Fruit fly (Drosophila melanogaster): ENCODE data around the gene CG33514.

The CG33514 gene

DNA sequence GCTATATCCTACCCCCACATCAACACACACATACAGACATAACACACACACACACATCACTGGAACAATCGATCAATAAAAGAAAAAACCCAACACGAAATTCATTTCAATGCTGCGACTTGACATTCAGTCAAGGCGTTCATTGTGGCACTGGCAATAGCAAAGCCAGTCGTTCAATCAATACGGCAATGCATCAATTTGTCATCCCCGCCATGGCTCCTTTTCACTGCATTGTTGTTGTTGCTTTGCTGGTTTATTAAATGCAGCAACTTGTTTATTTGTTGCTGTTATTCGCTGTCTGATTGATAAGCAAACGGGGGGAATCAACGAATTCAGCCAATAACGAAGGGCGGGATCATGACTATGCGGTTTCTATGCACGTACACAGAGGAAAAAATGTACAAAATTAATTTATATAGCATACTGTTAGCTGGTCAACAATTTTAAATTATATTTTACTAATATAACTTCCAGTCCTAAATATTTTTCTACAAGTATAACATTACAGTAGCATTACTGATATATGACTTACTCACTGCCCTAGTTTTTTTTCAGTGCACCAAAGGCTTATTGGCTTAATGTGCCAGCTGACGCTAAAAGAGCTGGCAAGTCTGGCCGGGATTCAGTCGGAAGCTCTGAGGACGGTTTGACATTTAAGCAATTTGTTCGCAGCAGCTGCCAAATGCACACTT lies 10.6 kb downstream of the CG33514 start:
- TF ChIP-seq psq (optimal IDR thresholded peaks at IDR 0.05) (no peak), insv (optimal IDR thresholded peaks at IDR 0.05) (no peak), h (optimal IDR thresholded peaks at IDR 0.05) (no peak), Sin3A (optimal IDR thresholded peaks at IDR 0.05) (no peak), Myc (optimal IDR thresholded peaks at IDR 0.05) (no peak), ttk (optimal IDR thresholded peaks at IDR 0.05) (no peak)

DNA sequence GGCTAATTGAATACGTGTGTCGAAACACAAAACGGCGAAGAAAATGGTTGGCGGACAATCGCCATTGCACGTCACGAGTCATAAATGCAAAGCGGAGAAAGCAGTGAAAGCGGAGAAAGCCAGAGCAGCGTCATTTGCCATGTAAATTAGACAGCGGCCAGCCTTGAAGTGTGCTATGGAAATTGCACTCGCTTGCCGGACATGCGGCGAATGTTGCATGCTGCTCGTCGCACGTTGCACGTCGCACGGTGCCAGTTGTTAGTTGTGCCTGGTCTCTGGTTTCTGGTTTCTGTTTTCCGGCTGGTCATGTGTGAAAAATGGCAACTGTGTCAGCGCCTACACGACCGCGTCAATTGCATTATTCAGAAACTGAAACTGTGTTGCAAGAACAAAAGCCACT lies 12.3 kb downstream of the CG33514 start:
- TF ChIP-seq Myc (optimal IDR thresholded peaks at IDR 0.05) = no peak
- TF ChIP-seq ttk (optimal IDR thresholded peaks at IDR 0.05) = no peak
- TF ChIP-seq h (optimal IDR thresholded peaks at IDR 0.05) = no peak
- no peak for TF ChIP-seq insv (optimal IDR thresholded peaks at IDR 0.05)
- TF ChIP-seq Sin3A (optimal IDR thresholded peaks at IDR 0.05) = no peak
- TF ChIP-seq psq (optimal IDR thresholded peaks at IDR 0.05) = no peak

dm6 chr3L:4378895-4379294 lies 13.7 kb downstream of the CG33514 start:
- TF ChIP-seq insv (optimal IDR thresholded peaks at IDR 0.05) (no peak), psq (optimal IDR thresholded peaks at IDR 0.05) (no peak), Sin3A (optimal IDR thresholded peaks at IDR 0.05) (no peak), h (optimal IDR thresholded peaks at IDR 0.05) (no peak), ttk (optimal IDR thresholded peaks at IDR 0.05) (no peak), Myc (optimal IDR thresholded peaks at IDR 0.05) (no peak)

dm6 chr3L:4380231-4380645 lies 15.0 kb downstream of the CG33514 start, which contains the start of gene DopEcR:
DopEcR (minus strand) TSS chr3L:4380387.
- TF ChIP-seq psq (optimal IDR thresholded peaks at IDR 0.05) (no peak), Myc (optimal IDR thresholded peaks at IDR 0.05) (no peak), h (optimal IDR thresholded peaks at IDR 0.05) (no peak), insv (optimal IDR thresholded peaks at IDR 0.05) (no peak), ttk (optimal IDR thresholded peaks at IDR 0.05) (no peak), Sin3A (optimal IDR thresholded peaks at IDR 0.05) (no peak)

DNA sequence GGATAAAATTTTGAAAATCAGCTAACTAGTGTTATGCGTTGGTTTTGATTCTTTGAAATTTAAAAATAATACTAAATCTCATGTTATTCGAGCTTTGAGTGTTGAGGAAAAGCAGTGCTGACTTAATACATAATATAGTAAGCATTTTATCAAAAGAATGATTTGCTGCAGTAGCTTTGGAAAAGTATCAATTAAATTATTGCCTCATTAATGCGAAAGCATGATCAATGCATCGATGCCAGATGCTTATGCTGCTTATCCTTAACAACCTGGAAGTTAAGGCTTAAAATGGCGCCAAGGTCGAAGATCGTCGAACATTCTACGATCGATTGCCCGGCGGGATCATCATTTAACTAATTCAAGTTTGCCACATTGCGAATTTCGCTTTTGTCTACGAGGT lies 16.3 kb downstream of the CG33514 start, which contains the start of gene CG32240:
Gene CG32240, minus strand, starts transcription at position 101 of the 400 bp plus-strand sequence.
- TF ChIP-seq h (optimal IDR thresholded peaks at IDR 0.05) (no peak), ttk (optimal IDR thresholded peaks at IDR 0.05) (no peak), Myc (optimal IDR thresholded peaks at IDR 0.05) (no peak), psq (optimal IDR thresholded peaks at IDR 0.05) (no peak), Sin3A (optimal IDR thresholded peaks at IDR 0.05) (no peak), insv (optimal IDR thresholded peaks at IDR 0.05) (no peak)

dm6 chr3L:4382581-4382980 lies 17.3 kb downstream of the CG33514 start:
- TF ChIP-seq psq (optimal IDR thresholded peaks at IDR 0.05) (no peak), h (optimal IDR thresholded peaks at IDR 0.05) (no peak), Myc (optimal IDR thresholded peaks at IDR 0.05) (no peak), Sin3A (optimal IDR thresholded peaks at IDR 0.05) (no peak), insv (optimal IDR thresholded peaks at IDR 0.05) (no peak), ttk (optimal IDR thresholded peaks at IDR 0.05) (no peak)

DNA sequence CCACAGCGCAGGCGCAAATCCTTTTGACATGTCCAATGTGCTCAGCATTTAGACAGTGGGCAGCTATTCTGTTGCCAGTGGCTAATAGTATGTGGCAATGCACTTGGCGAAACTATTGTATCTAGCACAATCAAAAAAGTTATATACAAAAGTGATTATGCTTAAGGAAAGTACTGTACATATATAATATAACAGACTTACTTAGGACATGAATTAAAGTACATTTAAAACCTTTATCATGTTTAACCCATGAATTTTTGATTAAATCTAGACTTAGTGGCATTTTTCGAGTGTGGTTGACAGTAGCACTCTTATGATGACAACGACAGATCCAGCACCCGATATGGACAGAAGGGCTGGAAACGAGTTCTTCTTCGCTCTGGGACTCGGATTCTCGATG lies 17.9 kb downstream of the CG33514 start:
- TF ChIP-seq h (optimal IDR thresholded peaks at IDR 0.05) = no peak
- TF ChIP-seq psq (optimal IDR thresholded peaks at IDR 0.05) = no peak
- TF ChIP-seq insv (optimal IDR thresholded peaks at IDR 0.05) = no peak
- no peak for TF ChIP-seq Myc (optimal IDR thresholded peaks at IDR 0.05)
- TF ChIP-seq Sin3A (optimal IDR thresholded peaks at IDR 0.05) = no peak
- no peak for TF ChIP-seq ttk (optimal IDR thresholded peaks at IDR 0.05)

DNA sequence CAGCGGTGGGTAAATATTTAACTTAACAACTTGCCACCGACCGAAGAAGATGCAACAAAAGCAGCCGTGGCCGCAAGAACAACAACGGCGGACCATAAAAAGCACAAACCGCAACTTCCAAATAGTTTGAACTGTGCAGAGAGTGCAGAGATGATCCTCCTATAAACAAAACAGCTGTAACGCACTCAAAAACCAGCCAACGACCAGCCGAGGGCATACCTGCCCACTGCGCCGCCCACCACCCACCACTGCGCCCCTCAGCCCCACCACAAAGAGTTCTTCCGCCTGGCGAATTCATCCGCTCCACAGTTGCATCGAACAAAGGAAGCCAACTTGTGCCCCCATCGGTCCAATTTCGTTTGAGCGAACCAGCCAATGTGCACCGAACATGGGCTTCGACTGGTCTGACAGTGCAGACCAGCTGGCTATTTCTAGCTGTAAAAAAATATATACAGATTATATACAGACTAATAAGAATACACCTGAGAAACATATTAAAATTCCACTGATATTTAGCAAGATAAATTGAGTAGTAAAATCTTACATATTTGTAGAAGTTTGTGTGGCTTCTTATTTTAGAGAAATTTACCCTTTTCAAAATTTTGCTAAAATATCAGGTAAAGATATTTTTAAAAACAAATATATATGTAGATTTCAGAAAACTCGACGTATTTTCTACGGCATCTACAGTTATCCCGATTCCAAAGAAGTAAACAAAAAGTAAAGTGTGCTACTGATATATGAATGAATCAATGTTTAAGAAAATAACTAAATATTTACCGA lies 18.5 kb downstream of the CG33514 start:
- TF ChIP-seq h (optimal IDR thresholded peaks at IDR 0.05) = no peak
- no peak for TF ChIP-seq insv (optimal IDR thresholded peaks at IDR 0.05)
- TF ChIP-seq ttk (optimal IDR thresholded peaks at IDR 0.05) = no peak
- TF ChIP-seq Myc (optimal IDR thresholded peaks at IDR 0.05) = no peak
- no peak for TF ChIP-seq psq (optimal IDR thresholded peaks at IDR 0.05)
- no peak for TF ChIP-seq Sin3A (optimal IDR thresholded peaks at IDR 0.05)

DNA sequence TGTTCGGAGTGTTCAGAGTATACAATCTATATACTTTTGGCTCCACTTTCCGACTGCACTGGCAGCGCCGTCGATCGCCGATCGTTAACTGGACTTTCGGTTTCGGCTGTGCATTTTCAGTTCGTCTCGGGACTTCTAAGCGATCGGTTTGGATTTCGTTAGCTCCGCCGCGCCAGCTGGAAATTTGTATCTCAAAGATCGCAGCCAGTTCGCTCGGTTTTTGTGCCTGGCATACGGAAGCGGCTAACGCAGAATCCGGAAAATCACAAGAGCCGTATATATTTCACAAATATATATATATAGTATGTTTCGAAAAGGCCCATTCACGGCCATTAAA lies 19.1 kb downstream of the CG33514 start, which contains the start of gene slow:
Gene slow, plus strand, starts transcription at position 117 of the 337 bp plus-strand sequence.
- TF ChIP-seq h (optimal IDR thresholded peaks at IDR 0.05) (no peak), ttk (optimal IDR thresholded peaks at IDR 0.05) (no peak), Sin3A (optimal IDR thresholded peaks at IDR 0.05) (no peak), psq (optimal IDR thresholded peaks at IDR 0.05) (no peak), insv (optimal IDR thresholded peaks at IDR 0.05) (no peak)

DNA sequence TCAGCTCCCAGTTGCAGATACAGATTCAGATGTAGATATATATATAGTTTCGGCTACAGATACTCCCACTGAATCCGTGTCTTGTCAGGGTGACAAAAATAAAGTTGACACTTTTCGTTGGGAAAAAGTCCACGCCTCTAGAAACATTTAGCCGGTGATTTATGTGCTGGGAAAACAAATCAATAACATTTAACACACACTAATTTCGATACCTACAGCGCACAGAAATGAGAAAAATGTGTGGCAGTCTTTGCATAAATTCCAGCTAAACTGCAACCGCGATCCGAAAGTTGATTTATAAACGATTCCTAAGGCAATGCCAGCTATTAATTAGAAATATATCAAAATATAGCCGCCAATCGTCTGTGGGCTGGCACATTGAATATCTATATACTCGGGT lies 23.0 kb downstream of the CG33514 start:
- TF ChIP-seq Myc (optimal IDR thresholded peaks at IDR 0.05) (no peak), ttk (optimal IDR thresholded peaks at IDR 0.05) (no peak), h (optimal IDR thresholded peaks at IDR 0.05) (no peak), insv (optimal IDR thresholded peaks at IDR 0.05) (no peak)

DNA sequence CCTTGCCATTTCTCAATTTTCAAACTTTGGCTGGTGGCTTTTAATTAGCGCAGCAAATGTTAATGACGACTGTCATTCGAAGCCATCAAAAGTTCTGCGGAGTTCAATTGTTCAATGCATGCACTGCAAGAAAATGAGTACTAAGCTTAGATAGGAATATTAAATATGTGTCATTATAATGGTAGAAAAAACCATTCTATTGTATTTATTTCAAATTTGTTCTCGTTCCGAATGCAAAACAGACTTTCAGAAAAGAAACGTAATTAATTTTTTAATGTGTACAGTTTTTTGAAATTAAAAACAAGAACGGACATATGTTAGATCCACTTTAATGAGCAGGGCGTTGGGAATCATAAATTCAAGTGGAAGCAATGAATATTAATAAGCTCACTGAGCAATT lies 23.9 kb downstream of the CG33514 start:
- no peak for TF ChIP-seq ttk (optimal IDR thresholded peaks at IDR 0.05)
- no peak for TF ChIP-seq Sin3A (optimal IDR thresholded peaks at IDR 0.05)
- no peak for TF ChIP-seq Myc (optimal IDR thresholded peaks at IDR 0.05)
- TF ChIP-seq insv (optimal IDR thresholded peaks at IDR 0.05) = no peak
- no peak for TF ChIP-seq psq (optimal IDR thresholded peaks at IDR 0.05)
- TF ChIP-seq h (optimal IDR thresholded peaks at IDR 0.05) = no peak

dm6 chr3L:4392851-4393250 lies 27.6 kb downstream of the CG33514 start:
- TF ChIP-seq ttk (optimal IDR thresholded peaks at IDR 0.05) (no peak), Myc (optimal IDR thresholded peaks at IDR 0.05) (no peak), psq (optimal IDR thresholded peaks at IDR 0.05) (no peak), Sin3A (optimal IDR thresholded peaks at IDR 0.05) (no peak)
